Worm (Caenorhabditis elegans): ENCODE measurements around the gene Y51B9A.6.

Gene Y51B9A.6

ce11 chrII:9433609-9434008 is 30.6 kb upstream of the Y51B9A.6 start, which contains the start of gene kin-15:
Gene kin-15 (minus strand): TSS chrII:9433709.
- TF ChIP-seq nhr-28 (tag; optimal IDR thresholded peaks at IDR 0.05) (no peak), lir-3 (tag; optimal IDR thresholded peaks at IDR 0.05) (no peak), php-3 (GFP tag; IDR thresholded peaks at IDR 0.05) (no peak), fkh-10 (GFP tag; optimal IDR thresholded peaks at IDR 0.05) (no peak), duxl-1 (tag; optimal IDR thresholded peaks at IDR 0.05; ENCODE audit: poor library complexity) (no peak), nhr-102 (tag; optimal IDR thresholded peaks at IDR 0.05) (no peak), D1046.2 (GFP tag; IDR thresholded peaks at IDR 0.05) (no peak), mdt-29 (GFP tag; IDR thresholded peaks at IDR 0.05) (no peak), Y48G9A.11 (GFP tag; IDR thresholded peaks at IDR 0.05) (no peak), zfp-3 (GFP tag; conservative IDR thresholded peaks at IDR 0.05) (no peak)

DNA sequence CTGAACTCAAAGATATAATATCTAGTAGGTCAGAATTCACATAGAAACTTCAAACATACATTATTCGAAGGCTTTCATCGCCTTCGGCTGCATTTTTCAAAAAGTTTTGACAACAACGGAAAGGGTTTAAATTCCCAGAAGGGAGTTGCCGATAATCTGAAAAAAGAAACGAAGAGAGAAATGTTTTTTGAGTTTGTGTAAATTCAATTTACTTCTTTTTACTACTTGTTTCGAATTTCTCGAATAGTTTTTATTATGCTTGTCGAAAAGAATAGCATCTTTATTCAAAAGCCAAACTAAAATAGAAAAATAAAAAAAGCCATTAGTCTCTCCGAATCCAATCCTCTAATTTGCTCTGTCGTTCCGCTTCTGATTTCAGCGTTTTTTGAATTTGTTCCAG is 28.1 kb upstream of the Y51B9A.6 start:
- TF ChIP-seq ces-1 (GFP tag; optimal IDR thresholded peaks at IDR 0.05), result peak; percentile 37
- no peak for TF ChIP-seq R02D3.7 (tag; optimal IDR thresholded peaks at IDR 0.05)
- peak; percentile 42 for TF ChIP-seq fkh-10 (GFP tag; optimal IDR thresholded peaks at IDR 0.05)

- no peak for TF ChIP-seq nhr-48 (tag; optimal IDR thresholded peaks at IDR 0.05)
- TF ChIP-seq pha-4 (GFP tag; IDR thresholded peaks at IDR 0.05), result no peak
- TF ChIP-seq pha-4 (tag; optimal IDR thresholded peaks at IDR 0.05), result peak; percentile 42
- peak in 1 of 2 experiments; percentile 44 for TF ChIP-seq unc-62 (GFP tag; optimal IDR thresholded peaks at IDR 0.05 in 1 of 2)
- TF ChIP-seq unc-62 (tag; optimal IDR thresholded peaks at IDR 0.05), result no peak
Observed at ce11 chrII:9427644-9428043, 24.7 kb upstream of the Y51B9A.6 start, which contains the start of gene M176.5. Gene M176.5 (minus strand): TSS chrII:9427744.

- TF ChIP-seq nhr-10 (tag; optimal IDR thresholded peaks at IDR 0.05) (no peak), egl-43 (GFP tag; IDR thresholded peaks at IDR 0.05) (no peak), nhr-237 (tag; optimal IDR thresholded peaks at IDR 0.05) (no peak), arid-1 (GFP tag; conservative IDR thresholded peaks at IDR 0.05) (no peak), pha-4 (GFP tag; IDR thresholded peaks at IDR 0.05) (no peak), pha-4 (tag; optimal IDR thresholded peaks at IDR 0.05) (no peak), mes-2 (tag; optimal IDR thresholded peaks at IDR 0.05; ENCODE audit: poor library complexity, severe bottlenecking) (no peak), T26A8.4 (GFP tag; IDR thresholded peaks at IDR 0.05) (no peak), dmd-9 (GFP tag; IDR thresholded peaks at IDR 0.05) (no peak), spr-1 (tag; optimal IDR thresholded peaks at IDR 0.05) (no peak), nhr-6 (tag; optimal IDR thresholded peaks at IDR 0.05) (no peak), lin-15B (tag; optimal IDR thresholded peaks at IDR 0.05) (no peak), gei-8 (GFP tag; optimal IDR thresholded peaks at IDR 0.05) (no peak), ces-1 (GFP tag; optimal IDR thresholded peaks at IDR 0.05) (no peak), hmg-1.1 (GFP tag; IDR thresholded peaks at IDR 0.05) (no peak), Y5F2A.4 (GFP tag; optimal IDR thresholded peaks at IDR 0.05) (no peak), dpl-1 (GFP tag; optimal IDR thresholded peaks at IDR 0.05) (no peak), ceh-82 (tag; optimal IDR thresholded peaks at IDR 0.05) (no peak), lir-3 (tag; optimal IDR thresholded peaks at IDR 0.05) (no peak)
Observed at ce11 chrII:9426076-9426475, 23.1 kb upstream of the Y51B9A.6 start, which contains the start of gene M176.10. Gene M176.10 (minus strand): TSS chrII:9426176.

ce11 chrII:9421969-9422368 is 19.0 kb upstream of the Y51B9A.6 start, which contains the start of gene M176.11:
Gene M176.11 (plus strand): TSS chrII:9422269.
- TF ChIP-seq F49E8.2 (tag; optimal IDR thresholded peaks at IDR 0.05; ENCODE audit: borderline replicate concordance), result no peak
- no peak for TF ChIP-seq nhr-42 (GFP tag; IDR thresholded peaks at IDR 0.05)
- TF ChIP-seq daf-16 (GFP tag; optimal IDR thresholded peaks at IDR 0.05), result no peak
- no peak for TF ChIP-seq daf-16 (tag; optimal IDR thresholded peaks at IDR 0.05)
- no peak for TF ChIP-seq mxl-3 (GFP tag; optimal IDR thresholded peaks at IDR 0.05)
- no peak for TF ChIP-seq zag-1 (tag; optimal IDR thresholded peaks at IDR 0.05)
- TF ChIP-seq dmd-9 (GFP tag; IDR thresholded peaks at IDR 0.05), result no peak
- no peak for TF ChIP-seq ztf-11 (tag; optimal IDR thresholded peaks at IDR 0.05)
- TF ChIP-seq pha-4 (GFP tag; IDR thresholded peaks at IDR 0.05), result no peak
- no peak for TF ChIP-seq pha-4 (tag; optimal IDR thresholded peaks at IDR 0.05)
- no peak for TF ChIP-seq mdl-1 (tag; optimal IDR thresholded peaks at IDR 0.05)
- no peak for TF ChIP-seq unc-62 (GFP tag; optimal IDR thresholded peaks at IDR 0.05 in 1 of 2)
- no peak for TF ChIP-seq unc-62 (tag; optimal IDR thresholded peaks at IDR 0.05)
- TF ChIP-seq Y5F2A.4 (GFP tag; optimal IDR thresholded peaks at IDR 0.05), result no peak
